Worm (Caenorhabditis elegans) whole organism, L2 larva: ENCODE measurements around the gene F22B7.1.

Source experiments
- ama-1 ChIP-seq: fragments of 150-350 bp; optimal IDR thresholded peaks from 2 replicates; lab custom pipeline; 2018; ENCODE audit warnings: inconsistent platforms
- ceh-16 ChIP-seq: fragments of 150-350 bp; optimal IDR thresholded peaks from 2 replicates; lab custom pipeline; 2014; ENCODE audit warnings: missing biosample characterization, missing genetic modification characterization
- egl-27 ChIP-seq: sonication (generic microtip); optimal IDR thresholded peaks from 3 replicates; lab custom pipeline; 2017; ENCODE audit warnings: missing biosample characterization, missing genetic modification reagents, missing genetic modification characterization
- lin-13 ChIP-seq: fragments of 150-350 bp; optimal IDR thresholded peaks from 2 replicates; lab custom pipeline; 2014; ENCODE audit warnings: missing biosample characterization, missing genetic modification reagents, missing genetic modification characterization
- lsy-2 ChIP-seq, 2 experiments: fragments of 150-350 bp in 1 of 2; sonication (generic microtip) in 1 of 2; optimal IDR thresholded peaks; 2 replicates each; lab custom pipeline; 2014 to 2017; ENCODE audit warnings: missing biosample characterization in 2 of 2, missing genetic modification characterization in 2 of 2
- nhr-11 ChIP-seq: fragments of 150-350 bp; optimal IDR thresholded peaks from 2 replicates; lab custom pipeline; 2014; ENCODE audit warnings: missing biosample characterization, missing genetic modification characterization
- nhr-12 ChIP-seq: fragments of 150-350 bp; optimal IDR thresholded peaks from 2 replicates; lab custom pipeline; 2014; ENCODE audit warnings: missing biosample characterization, missing genetic modification characterization
- snpc-4 ChIP-seq: fragments of 150-350 bp; optimal IDR thresholded peaks from 2 replicates; lab custom pipeline; 2014; ENCODE audit warnings: missing biosample characterization, missing genetic modification characterization
- unc-39 ChIP-seq: fragments of 150-350 bp; optimal IDR thresholded peaks from 2 replicates; lab custom pipeline; 2014; ENCODE audit warnings: missing biosample characterization, missing genetic modification characterization

ce11 chrIII:8693322-8693721, 28.2 kb downstream of the F22B7.1 start, which contains the start of gene B0303.7:
- no peak for TF ChIP-seq ceh-16 (tag; lab: Kevin White, UChicago)
- TF ChIP-seq egl-27 (tag; lab: Kevin White, UChicago): no peak
- no peak for TF ChIP-seq nhr-12 (tag; lab: Kevin White, UChicago)
- TF ChIP-seq lin-13 (GFP tag; lab: Kevin White, UChicago): no peak
- TF ChIP-seq unc-39 (tag; lab: Kevin White, UChicago): no peak
- no peak for TF ChIP-seq lsy-2 (tag; optimal IDR thresholded peaks at IDR 0.05; lab: Kevin White, UChicago)
- TF ChIP-seq ama-1: no peak
- TF ChIP-seq nhr-11: no peak
- no peak for TF ChIP-seq snpc-4 (tag; lab: Kevin White, UChicago)
